Worm (Caenorhabditis elegans) whole organism, L1 larva: ENCODE measurements around the gene C44B7.7.

ENCODE experiments used
- dpl-1 ChIP-seq, 3 experiments: fragments of 150-350 bp in 2 of 3; sonication (generic microtip) in 1 of 3; optimal IDR thresholded peaks; 2 replicates each; lab custom pipeline; 2014 to 2017; ENCODE audit warnings: missing biosample characterization in 3 of 3, missing genetic modification characterization in 3 of 3, missing genetic modification reagents in 3 of 3
- elt-2 ChIP-seq: sonication (generic microtip); optimal IDR thresholded peaks from 2 replicates; lab custom pipeline; 2016; ENCODE audit warnings: missing genetic modification characterization, mild to moderate bottlenecking, inconsistent platforms, missing compliant biosample characterization, missing genetic modification reagents
- fkh-10 ChIP-seq: sonication (generic microtip); optimal IDR thresholded peaks from 2 replicates; lab custom pipeline; 2017; ENCODE audit warnings: missing biosample characterization, missing genetic modification reagents, missing genetic modification characterization
- fos-1 ChIP-seq: fragments of 150-350 bp; optimal IDR thresholded peaks from 2 replicates; lab custom pipeline; 2014; ENCODE audit warnings: missing biosample characterization, missing genetic modification characterization
- lin-13 ChIP-seq: fragments of 150-350 bp; optimal IDR thresholded peaks from 2 replicates; lab custom pipeline; 2014; ENCODE audit warnings: missing biosample characterization, missing genetic modification reagents, missing genetic modification characterization
- lir-3 ChIP-seq: sonication (generic microtip); optimal IDR thresholded peaks from 2 replicates; lab custom pipeline; 2016; ENCODE audit warnings: mild to moderate bottlenecking, missing genetic modification characterization, moderate library complexity, missing compliant biosample characterization; ENCODE audit not compliant: poor library complexity
- lsy-2 ChIP-seq, 2 experiments: fragments of 150-350 bp; optimal IDR thresholded peaks; 2 replicates each; lab custom pipeline; 2014; ENCODE audit warnings: missing biosample characterization in 2 of 2, missing genetic modification characterization in 2 of 2
- nhr-12 ChIP-seq: sonication (generic microtip); optimal IDR thresholded peaks from 2 replicates; lab custom pipeline; 2017; ENCODE audit warnings: missing biosample characterization, missing genetic modification characterization
- nhr-28 ChIP-seq: fragments of 150-350 bp; optimal IDR thresholded peaks from 2 replicates; lab custom pipeline; 2014; ENCODE audit warnings: missing biosample characterization, missing genetic modification characterization
- skn-1 ChIP-seq: fragments of 150-350 bp; optimal IDR thresholded peaks from 2 replicates; lab custom pipeline; 2014; ENCODE audit warnings: missing biosample characterization, missing genetic modification characterization
- snpc-4 ChIP-seq: fragments of 150-350 bp; optimal IDR thresholded peaks from 2 replicates; lab custom pipeline; 2014; ENCODE audit warnings: missing biosample characterization, missing genetic modification characterization
- sup-37 ChIP-seq: fragments of 200-800 bp; sonication (Bioruptor generic); optimal IDR thresholded peaks from 2 replicates; lab custom pipeline; 2018; ENCODE audit warnings: mild to moderate bottlenecking, missing genetic modification characterization, missing compliant biosample characterization

DNA sequence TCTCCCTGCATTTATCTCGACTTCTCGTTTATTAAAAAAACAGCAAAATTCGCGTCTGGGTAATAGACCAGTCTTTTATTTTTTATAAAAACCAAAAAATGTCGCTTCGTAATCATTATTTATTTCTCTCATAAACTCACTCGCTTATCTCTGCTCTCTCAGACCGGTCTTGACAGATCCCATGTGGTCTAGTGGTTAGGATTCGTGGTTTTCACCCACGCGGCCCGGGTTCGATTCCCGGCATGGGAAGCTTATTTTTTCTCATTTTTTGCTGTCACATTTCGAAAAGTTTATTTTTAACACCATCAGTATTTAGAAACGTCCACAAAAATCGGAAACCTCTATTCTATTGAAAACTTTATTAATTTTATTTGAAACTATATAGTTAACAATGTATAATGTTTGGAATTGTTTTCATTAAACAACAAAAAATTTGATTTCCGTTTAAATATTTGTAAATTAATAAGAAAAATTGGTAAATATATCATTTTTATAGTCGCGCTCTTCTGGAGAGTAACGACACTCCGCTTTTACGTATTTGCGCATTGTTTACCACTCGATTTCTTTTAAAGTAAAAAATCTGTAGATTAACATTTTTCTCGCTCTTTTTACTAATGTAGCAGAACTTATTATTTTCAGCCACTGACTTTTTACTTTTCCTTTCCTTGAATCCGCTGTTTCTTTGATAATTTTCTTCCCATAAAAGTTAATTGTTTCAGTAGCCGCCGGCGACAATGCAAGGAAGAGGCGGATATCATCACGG, 18.2 kb upstream of the C44B7.7 start, which contains the start of gene hrpl-1:
- TF ChIP-seq lin-13 (no peak), lir-3 (tag; lab: Kevin White, UChicago) (no peak), nhr-12 (tag; lab: Kevin White, UChicago) (no peak), nhr-28 (tag; lab: Kevin White, UChicago) (no peak), dpl-1 (GFP tag; optimal IDR thresholded peaks at IDR 0.05; lab: Kevin White, UChicago) (peak in 2 of 3 experiments; percentile 30 to 54), lsy-2 (tag; optimal IDR thresholded peaks at IDR 0.05; lab: Kevin White, UChicago) (peak in 1 of 2 experiments; percentile 47), fkh-10 (GFP tag; lab: Kevin White, UChicago) (no peak), snpc-4 (tag; lab: Kevin White, UChicago) (no peak), sup-37 (GFP tag; lab: Kevin White, UChicago) (no peak), fos-1 (tag; lab: Kevin White, UChicago) (no peak), elt-2 (tag; lab: Kevin White, UChicago) (no peak), skn-1 (no peak)
